Fruit fly (Drosophila melanogaster) whole organism, adult: ENCODE data around the gene Srp54.

Experiments
- CG11617 ChIP-seq: fragments of 200-800 bp; sonication (Bioruptor generic); optimal IDR thresholded peaks from 2 replicates; lab custom pipeline; 2017; ENCODE audit warnings: mild to moderate bottlenecking, missing biosample characterization, missing genetic modification reagents, missing genetic modification characterization
- CG12768 ChIP-seq: fragments of 200-800 bp; sonication (Bioruptor generic); optimal IDR thresholded peaks from 2 replicates; lab custom pipeline; 2017; ENCODE audit warnings: missing biosample characterization, missing genetic modification characterization, mild to moderate bottlenecking, moderate library complexity, missing genetic modification reagents
- CG14711 ChIP-seq: fragments of 200-800 bp; sonication (Bioruptor generic); optimal IDR thresholded peaks from 2 replicates; lab custom pipeline; 2018; ENCODE audit warnings: missing biosample characterization, mild to moderate bottlenecking, missing genetic modification characterization, moderate library complexity
- CG1620 ChIP-seq: fragments of 200-800 bp; sonication (Bioruptor generic); optimal IDR thresholded peaks from 2 replicates; lab custom pipeline; 2016; ENCODE audit warnings: missing biosample characterization, missing genetic modification characterization
- CG33017 ChIP-seq: fragments of 200-800 bp; sonication (Bioruptor generic); optimal IDR thresholded peaks from 2 replicates; lab custom pipeline; 2018; ENCODE audit warnings: missing biosample characterization, mild to moderate bottlenecking, missing genetic modification characterization, moderate library complexity
- CG5204 ChIP-seq: fragments of 200-800 bp; sonication (Bioruptor generic); optimal IDR thresholded peaks from 2 replicates; lab custom pipeline; 2016; ENCODE audit warnings: missing biosample characterization, missing genetic modification characterization
- CG7045 ChIP-seq: fragments of 200-800 bp; sonication (Bioruptor generic); optimal IDR thresholded peaks from 2 replicates; lab custom pipeline; 2017; ENCODE audit warnings: missing biosample characterization, mild to moderate bottlenecking, missing genetic modification characterization
- CG7101 ChIP-seq: fragments of 200-800 bp; sonication (Bioruptor generic); optimal IDR thresholded peaks from 2 replicates; lab custom pipeline; 2018; ENCODE audit warnings: missing biosample characterization, mild to moderate bottlenecking, missing genetic modification characterization, moderate library complexity
- Clk ChIP-seq: fragments of 200-800 bp; sonication (Bioruptor generic); optimal IDR thresholded peaks from 2 replicates; lab custom pipeline; 2017; ENCODE audit warnings: missing biosample characterization, missing genetic modification characterization
- Crg-1 ChIP-seq: fragments of 200-800 bp; sonication (Bioruptor generic); optimal IDR thresholded peaks from 2 replicates; lab custom pipeline; 2016; ENCODE audit warnings: missing biosample characterization, missing genetic modification characterization
- Hr96 ChIP-seq: fragments of 200-800 bp; sonication (Bioruptor generic); optimal IDR thresholded peaks from 2 replicates; lab custom pipeline; 2016; ENCODE audit warnings: missing biosample characterization, missing genetic modification characterization
- Mnt ChIP-seq: fragments of 200-800 bp; sonication (Bioruptor generic); optimal IDR thresholded peaks from 2 replicates; lab custom pipeline; 2016; ENCODE audit warnings: missing biosample characterization, mild to moderate bottlenecking, missing genetic modification characterization
- bab1 ChIP-seq: fragments of 200-800 bp; sonication (Bioruptor generic); optimal IDR thresholded peaks from 3 replicates; lab custom pipeline; 2019; ENCODE audit warnings: missing biosample characterization, mild to moderate bottlenecking, missing genetic modification characterization, moderate library complexity
- cic ChIP-seq: fragments of 200-800 bp; sonication (Bioruptor generic); optimal IDR thresholded peaks from 2 replicates; lab custom pipeline; 2017; ENCODE audit warnings: missing biosample characterization, mild to moderate bottlenecking, missing genetic modification characterization, moderate library complexity
- cnc ChIP-seq, 2 experiments: fragments of >200 bp; optimal IDR thresholded peaks; 2 replicates each; lab custom pipeline; 2017
- kay ChIP-seq: fragments of 200-800 bp; sonication (Bioruptor generic); peaks from one replicate; lab custom pipeline; 2016; ENCODE audit warnings: missing biosample characterization, missing genetic modification characterization, borderline replicate concordance
- ovo ChIP-seq: fragments of 200-800 bp; sonication (Bioruptor generic); optimal IDR thresholded peaks from 2 replicates; lab custom pipeline; 2016; ENCODE audit warnings: missing biosample characterization, missing genetic modification characterization
- pad ChIP-seq: fragments of 200-800 bp; sonication (Bioruptor generic); optimal IDR thresholded peaks from 3 replicates; lab custom pipeline; 2017; ENCODE audit warnings: missing biosample characterization, missing genetic modification characterization, mild to moderate bottlenecking, moderate library complexity, missing genetic modification reagents
- tj ChIP-seq: fragments of 200-800 bp; sonication (Bioruptor generic); optimal IDR thresholded peaks from 3 replicates; lab custom pipeline; 2017; ENCODE audit warnings: missing biosample characterization, mild to moderate bottlenecking, missing genetic modification characterization, moderate library complexity
- toe ChIP-seq: fragments of 200-800 bp; sonication (Bioruptor generic); optimal IDR thresholded peaks from 2 replicates; lab custom pipeline; 2016; ENCODE audit warnings: missing biosample characterization, missing genetic modification characterization

Srp54 gene

DNA sequence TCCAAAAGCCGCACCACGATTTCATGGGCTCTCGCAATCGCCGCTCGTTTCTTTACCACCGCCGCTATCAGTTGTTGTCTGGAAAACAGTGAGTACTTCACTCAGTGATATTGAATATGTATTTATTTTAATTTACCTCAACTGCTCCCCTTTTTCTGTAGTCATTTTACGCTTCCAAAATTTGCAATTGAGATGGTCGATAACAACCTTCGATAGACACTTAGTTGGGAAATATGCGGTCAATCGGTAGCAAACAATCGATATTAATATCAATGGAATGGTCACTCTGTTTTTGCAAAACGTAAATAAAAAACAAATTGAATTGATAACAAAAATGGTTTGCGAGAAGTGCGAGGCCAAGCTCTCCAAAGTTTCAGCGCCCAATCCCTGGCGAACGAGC is 22.1 kb upstream of the Srp54 start, which contains the start of the genes CG34183 and CG4537:
Gene CG34183, minus strand, starts transcription at position 197 of the 400 bp plus-strand sequence.
Gene CG4537, plus strand, starts transcription at position 310 of the 400 bp plus-strand sequence.
- TF ChIP-seq CG7101 (peak; percentile 5), Mnt (GFP tag; lab: Kevin White, UChicago) (peak; percentile 49), bab1 (GFP tag; lab: Kevin White, UChicago) (peak; percentile 35), Hr96 (GFP tag; lab: Kevin White, UChicago) (no peak), tj (no peak), CG1620 (GFP tag; lab: Kevin White, UChicago) (peak; percentile 34)

dm6 chr2L:9893183-9893582 is 19.5 kb upstream of the Srp54 start, which contains the start of gene mtDNA-helicase:
TSS of gene mtDNA-helicase (minus strand) at chr2L:9893446.
- TF ChIP-seq Mnt (GFP tag; lab: Kevin White, UChicago), result peak; percentile 80
- peak; percentile 9 for TF ChIP-seq Crg-1
- TF ChIP-seq toe (GFP tag; lab: Kevin White, UChicago), result no peak
- no peak for TF ChIP-seq Hr96 (GFP tag; lab: Kevin White, UChicago)
- no peak for TF ChIP-seq CG1620 (GFP tag; lab: Kevin White, UChicago)
- no peak for TF ChIP-seq CG14711 (tag; lab: Kevin White, UChicago)
- no peak for TF ChIP-seq pad (GFP tag; lab: Kevin White, UChicago)
- no peak for TF ChIP-seq CG7101
- no peak for TF ChIP-seq CG12768 (GFP tag; lab: Kevin White, UChicago)
- TF ChIP-seq kay (GFP tag; lab: Kevin White, UChicago), result no peak
- peak; percentile 13 for TF ChIP-seq bab1 (GFP tag; lab: Kevin White, UChicago)

- no peak for TF ChIP-seq CG11617 (GFP tag; lab: Kevin White, UChicago)
- TF ChIP-seq Hr96 (GFP tag; lab: Kevin White, UChicago), result no peak
- TF ChIP-seq bab1 (GFP tag; lab: Kevin White, UChicago), result no peak
- TF ChIP-seq CG14711 (tag; lab: Kevin White, UChicago), result no peak
- no peak for TF ChIP-seq CG7101
- no peak for TF ChIP-seq ovo (GFP tag; lab: Kevin White, UChicago)
- no peak for TF ChIP-seq CG1620 (GFP tag; lab: Kevin White, UChicago)
- TF ChIP-seq CG33017, result no peak
- TF ChIP-seq pad (GFP tag; lab: Kevin White, UChicago), result no peak
Measured at dm6 chr2L:9894193-9894592, 18.5 kb upstream of the Srp54 start.

- TF ChIP-seq CG5204 (GFP tag; lab: Kevin White, UChicago) (no peak), CG7045 (GFP tag; lab: Kevin White, UChicago) (peak; percentile 38), CG7101 (peak; percentile 81), CG14711 (tag; lab: Kevin White, UChicago) (peak; percentile 71), tj (peak; percentile 73), CG12768 (GFP tag; lab: Kevin White, UChicago) (no peak), cnc (optimal IDR thresholded peaks at IDR 0.05; lab: Kevin White, UChicago) (no peak), kay (GFP tag; lab: Kevin White, UChicago) (no peak), CG11617 (GFP tag; lab: Kevin White, UChicago) (peak; percentile 87), Hr96 (GFP tag; lab: Kevin White, UChicago) (peak; percentile 44), CG1620 (GFP tag; lab: Kevin White, UChicago) (peak; percentile 33), Mnt (GFP tag; lab: Kevin White, UChicago) (peak; percentile 100), bab1 (GFP tag; lab: Kevin White, UChicago) (peak; percentile 83), pad (GFP tag; lab: Kevin White, UChicago) (peak; percentile 48), Crg-1 (peak; percentile 69), toe (GFP tag; lab: Kevin White, UChicago) (no peak), cic (GFP tag; lab: Kevin White, UChicago) (peak; percentile 19), ovo (GFP tag; lab: Kevin White, UChicago) (peak; percentile 18), Clk (GFP tag; lab: Kevin White, UChicago) (no peak), CG33017 (peak; percentile 71)
Measured at dm6 chr2L:9894871-9895364, 17.8 kb upstream of the Srp54 start, which contains the start of gene Bka. TSS of gene Bka (plus strand) at chr2L:9895287.

- peak; percentile 35 for TF ChIP-seq pad (GFP tag; lab: Kevin White, UChicago)
- TF ChIP-seq ovo (GFP tag; lab: Kevin White, UChicago), result no peak
- TF ChIP-seq kay (GFP tag; lab: Kevin White, UChicago), result no peak
- TF ChIP-seq CG7045 (GFP tag; lab: Kevin White, UChicago), result peak; percentile 6
- no peak for TF ChIP-seq cic (GFP tag; lab: Kevin White, UChicago)
- peak; percentile 68 for TF ChIP-seq bab1 (GFP tag; lab: Kevin White, UChicago)
- peak; percentile 69 for TF ChIP-seq Hr96 (GFP tag; lab: Kevin White, UChicago)
- peak; percentile 65 for TF ChIP-seq CG14711 (tag; lab: Kevin White, UChicago)
- peak; percentile 49 for TF ChIP-seq CG1620 (GFP tag; lab: Kevin White, UChicago)
- TF ChIP-seq CG11617 (GFP tag; lab: Kevin White, UChicago), result peak; percentile 69
- peak; percentile 79 for TF ChIP-seq Crg-1
- TF ChIP-seq tj, result peak; percentile 32
- peak; percentile 74 for TF ChIP-seq CG7101
- TF ChIP-seq CG33017, result peak; percentile 67
- TF ChIP-seq CG12768 (GFP tag; lab: Kevin White, UChicago), result peak; percentile 28
- no peak for TF ChIP-seq CG5204 (GFP tag; lab: Kevin White, UChicago)
- peak; percentile 97 for TF ChIP-seq Mnt (GFP tag; lab: Kevin White, UChicago)
- TF ChIP-seq toe (GFP tag; lab: Kevin White, UChicago), result no peak
Measured at dm6 chr2L:9897296-9897695, 15.4 kb upstream of the Srp54 start, which contains the start of gene RpS2. TSS of gene RpS2 (minus strand) at chr2L:9897552.

DNA sequence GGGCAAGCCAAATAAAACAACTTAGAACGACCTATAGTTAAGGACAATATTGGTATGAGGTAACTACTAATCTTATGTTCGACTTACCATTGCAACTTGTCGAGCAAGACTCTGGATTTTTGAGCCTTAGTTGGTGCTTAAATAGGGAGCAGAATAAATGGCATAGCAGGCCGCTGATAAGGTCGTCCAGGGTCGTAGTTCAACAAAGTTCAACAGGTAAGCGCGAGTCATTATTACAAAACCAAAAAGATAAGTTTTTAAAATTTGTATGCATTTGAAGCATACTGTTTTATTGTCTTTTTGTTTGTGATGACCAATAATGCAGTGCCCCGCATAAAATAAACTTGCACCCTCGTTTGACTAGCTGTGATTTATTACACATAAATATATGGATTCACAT is 9.7 kb upstream of the Srp54 start, which contains the start of gene Muc30E:
Gene Muc30E, minus strand, starts transcription at position 101 of the 400 bp plus-strand sequence.
- no peak for TF ChIP-seq cic (GFP tag; lab: Kevin White, UChicago)
- TF ChIP-seq tj, result no peak
- TF ChIP-seq CG11617 (GFP tag; lab: Kevin White, UChicago), result no peak
- TF ChIP-seq CG33017, result no peak
- TF ChIP-seq Clk (GFP tag; lab: Kevin White, UChicago), result no peak
- no peak for TF ChIP-seq bab1 (GFP tag; lab: Kevin White, UChicago)
- TF ChIP-seq pad (GFP tag; lab: Kevin White, UChicago), result no peak
- no peak for TF ChIP-seq CG7045 (GFP tag; lab: Kevin White, UChicago)
- no peak for TF ChIP-seq cnc (optimal IDR thresholded peaks at IDR 0.05; lab: Kevin White, UChicago)
- no peak for TF ChIP-seq Hr96 (GFP tag; lab: Kevin White, UChicago)
- TF ChIP-seq ovo (GFP tag; lab: Kevin White, UChicago), result no peak
- TF ChIP-seq CG1620 (GFP tag; lab: Kevin White, UChicago), result no peak
- TF ChIP-seq CG5204 (GFP tag; lab: Kevin White, UChicago), result no peak
- TF ChIP-seq CG7101, result no peak
